Fruit fly (Drosophila melanogaster): ENCODE results near the gene CG4497.

DNA sequence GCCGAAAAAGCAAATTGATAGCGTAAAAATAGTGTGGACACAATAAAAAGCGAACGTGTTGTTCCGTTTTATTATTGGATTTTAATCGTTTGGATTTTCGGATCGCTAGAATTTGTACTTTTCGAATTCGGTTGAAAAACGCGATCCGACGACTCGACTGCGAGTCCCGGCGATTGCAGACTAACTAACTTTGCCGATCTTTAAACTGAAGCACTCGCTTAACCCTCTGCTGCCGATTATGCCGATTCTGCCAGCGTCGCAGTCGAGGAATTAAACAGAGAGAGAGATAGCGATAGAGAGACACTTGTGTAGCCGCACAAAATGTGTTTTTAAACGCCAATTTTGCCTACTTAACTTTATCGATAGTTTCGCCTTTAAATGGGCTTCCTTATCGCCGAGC, 45.9 kb upstream of the CG4497 start:
- TF ChIP-seq CG13204 (GFP tag; optimal IDR thresholded peaks at IDR 0.05) = no peak
- no peak for TF ChIP-seq CG14655 (GFP tag; optimal IDR thresholded peaks at IDR 0.05)
- no peak for TF ChIP-seq Pif1A (GFP tag; optimal IDR thresholded peaks at IDR 0.05)
- TF ChIP-seq CG12605 (GFP tag; IDR thresholded peaks at IDR 0.05) = no peak
